Fruit fly (Drosophila melanogaster) whole organism, embryonic: ENCODE measurements around the gene Ak3.

Source experiments
- Atf-2 ChIP-seq: fragments of 200-800 bp; sonication (Bioruptor generic); optimal IDR thresholded peaks from 2 replicates; lab custom pipeline; 2016; ENCODE audit warnings: missing biosample characterization, missing genetic modification characterization
- CG10209 ChIP-seq: fragments of 200-800 bp; sonication (Bioruptor generic); optimal IDR thresholded peaks from 3 replicates; lab custom pipeline; 2017; ENCODE audit warnings: missing biosample characterization, mild to moderate bottlenecking, missing genetic modification characterization, missing genetic modification reagents
- CG10431 ChIP-seq: fragments of 200-800 bp; sonication (Bioruptor generic); optimal IDR thresholded peaks from 3 replicates; lab custom pipeline; 2018; ENCODE audit warnings: missing biosample characterization, mild to moderate bottlenecking, missing genetic modification characterization
- CG10565 ChIP-seq: fragments of 200-800 bp; sonication (Bioruptor generic); optimal IDR thresholded peaks from 3 replicates; lab custom pipeline; 2016; ENCODE audit warnings: missing biosample characterization, mild to moderate bottlenecking, missing genetic modification characterization
- CG12071 ChIP-seq: fragments of 200-800 bp; sonication (Bioruptor generic); optimal IDR thresholded peaks from 3 replicates; lab custom pipeline; 2018; ENCODE audit warnings: missing biosample characterization, mild to moderate bottlenecking, missing genetic modification characterization
- CG12155 ChIP-seq: fragments of 200-800 bp; sonication (Bioruptor generic); optimal IDR thresholded peaks from 3 replicates; lab custom pipeline; 2016; ENCODE audit warnings: missing biosample characterization, missing genetic modification characterization
- CG12659 ChIP-seq: fragments of 200-800 bp; sonication (Bioruptor generic); optimal IDR thresholded peaks from 3 replicates; lab custom pipeline; 2017; ENCODE audit warnings: mild to moderate bottlenecking, missing biosample characterization, missing genetic modification reagents, missing genetic modification characterization
- CG14050 ChIP-seq: fragments of 200-800 bp; sonication (Bioruptor generic); IDR thresholded peaks from 3 replicates; pipeline ENCODE4 v1.3.6; 2022; ENCODE audit warnings: missing biosample characterization, missing genetic modification characterization
- CG14441 ChIP-seq: fragments of 200-800 bp; sonication (Bioruptor generic); IDR thresholded peaks from 2 replicates; pipeline ENCODE4 v1.3.6; 2022; ENCODE audit warnings: missing biosample characterization, missing genetic modification characterization
- CG17829 ChIP-seq: fragments of 200-800 bp; optimal IDR thresholded peaks from 2 replicates; lab custom pipeline; 2019; ENCODE audit warnings: missing biosample characterization, mild to moderate bottlenecking, missing genetic modification characterization, moderate library complexity
- CG18262 ChIP-seq: fragments of 200-800 bp; optimal IDR thresholded peaks from 3 replicates; lab custom pipeline; 2019; ENCODE audit warnings: missing biosample characterization, mild to moderate bottlenecking, missing genetic modification characterization, moderate library complexity
- CG18599 ChIP-seq: fragments of 200-800 bp; sonication (Bioruptor generic); optimal IDR thresholded peaks from 3 replicates; lab custom pipeline; 2017; ENCODE audit warnings: missing biosample characterization, missing genetic modification characterization, mild to moderate bottlenecking, moderate library complexity, missing genetic modification reagents
- CG2129 ChIP-seq: fragments of 200-800 bp; sonication (Bioruptor generic); IDR thresholded peaks from 2 replicates; pipeline ENCODE4 v1.3.6; 2022; ENCODE audit warnings: missing biosample characterization, missing genetic modification characterization; ENCODE audit not compliant: partially characterized antibody
- CG31365 ChIP-seq: fragments of 200-800 bp; sonication (Bioruptor generic); optimal IDR thresholded peaks from 2 replicates; lab custom pipeline; 2018; ENCODE audit warnings: missing biosample characterization, mild to moderate bottlenecking, missing genetic modification characterization
- CG31441 ChIP-seq: fragments of 200-800 bp; sonication (Bioruptor generic); IDR thresholded peaks from 2 replicates; pipeline ENCODE4 v1.3.6; 2022; ENCODE audit warnings: missing biosample characterization, missing genetic modification characterization
- CG4854 ChIP-seq: fragments of 200-800 bp; sonication (Bioruptor generic); optimal IDR thresholded peaks from 2 replicates; lab custom pipeline; 2016; ENCODE audit warnings: missing biosample characterization, missing genetic modification characterization, inconsistent platforms
- CG6683 ChIP-seq: fragments of 200-800 bp; sonication (Bioruptor generic); optimal IDR thresholded peaks from 2 replicates; lab custom pipeline; 2017; ENCODE audit warnings: missing biosample characterization, mild to moderate bottlenecking, missing genetic modification characterization, missing genetic modification reagents
- CG7271 ChIP-seq: fragments of 200-800 bp; sonication (Bioruptor generic); optimal IDR thresholded peaks from 2 replicates; lab custom pipeline; 2018; ENCODE audit warnings: missing biosample characterization, mild to moderate bottlenecking, missing genetic modification characterization, moderate library complexity
- CG7963 ChIP-seq: fragments of 200-800 bp; sonication (Bioruptor generic); IDR thresholded peaks from 3 replicates; pipeline ENCODE4 v1.3.6; 2022; ENCODE audit warnings: missing biosample characterization, missing genetic modification characterization; ENCODE audit not compliant: partially characterized antibody
- CG9609 ChIP-seq: fragments of 200-800 bp; sonication (Bioruptor generic); optimal IDR thresholded peaks from 3 replicates; lab custom pipeline; 2016; ENCODE audit warnings: missing biosample characterization, missing genetic modification characterization
- CG9817 ChIP-seq: fragments of 200-800 bp; sonication (Bioruptor generic); optimal IDR thresholded peaks from 2 replicates; lab custom pipeline; 2018; ENCODE audit warnings: missing biosample characterization, mild to moderate bottlenecking, missing genetic modification characterization, moderate library complexity
- CoRest ChIP-seq: fragments of 200-800 bp; sonication (Bioruptor generic); optimal IDR thresholded peaks from 3 replicates; lab custom pipeline; 2018; ENCODE audit warnings: missing biosample characterization, mild to moderate bottlenecking, missing genetic modification characterization, moderate library complexity
- CrebB ChIP-seq: fragments of 200-800 bp; sonication (Bioruptor generic); optimal IDR thresholded peaks from 3 replicates; lab custom pipeline; 2018; ENCODE audit warnings: missing biosample characterization, mild to moderate bottlenecking, missing genetic modification characterization
- D19A ChIP-seq: fragments of 200-800 bp; optimal IDR thresholded peaks from 3 replicates; lab custom pipeline; 2019; ENCODE audit warnings: missing biosample characterization, mild to moderate bottlenecking, missing genetic modification characterization, moderate library complexity
- Dp ChIP-seq: fragments of 200-800 bp; sonication (Bioruptor generic); optimal IDR thresholded peaks from 2 replicates; lab custom pipeline; 2018; ENCODE audit warnings: missing biosample characterization, mild to moderate bottlenecking, missing genetic modification characterization, moderate library complexity
- Fer1 ChIP-seq: fragments of 200-800 bp; sonication (Bioruptor generic); optimal IDR thresholded peaks from 2 replicates; lab custom pipeline; 2017; ENCODE audit warnings: missing biosample characterization, mild to moderate bottlenecking, missing genetic modification characterization
- Fer3 ChIP-seq: fragments of 200-800 bp; sonication (Bioruptor generic); optimal IDR thresholded peaks from 2 replicates; lab custom pipeline; 2018; ENCODE audit warnings: missing biosample characterization, mild to moderate bottlenecking, missing genetic modification characterization, moderate library complexity
- Lpt ChIP-seq: fragments of >200 bp; optimal IDR thresholded peaks from 2 replicates; lab custom pipeline; 2018; ENCODE audit warnings: missing biosample characterization, missing genetic modification characterization
- Nf-YC ChIP-seq: fragments of 200-800 bp; optimal IDR thresholded peaks from 3 replicates; lab custom pipeline; 2019; ENCODE audit warnings: missing biosample characterization, mild to moderate bottlenecking, missing genetic modification characterization, moderate library complexity
- Scr ChIP-seq: fragments of 200-800 bp; sonication (Bioruptor generic); IDR thresholded peaks from 2 replicates; pipeline ENCODE4 v1.3.6; 2022; ENCODE audit warnings: missing biosample characterization, missing genetic modification characterization; ENCODE audit not compliant: partially characterized antibody
- Sox102F ChIP-seq: fragments of 200-800 bp; sonication (Bioruptor generic); optimal IDR thresholded peaks from 2 replicates; lab custom pipeline; 2018; ENCODE audit warnings: missing biosample characterization, mild to moderate bottlenecking, missing genetic modification characterization, moderate library complexity
- TFAM ChIP-seq: fragments of 200-800 bp; sonication (Bioruptor generic); optimal IDR thresholded peaks from 2 replicates; lab custom pipeline; 2017; ENCODE audit warnings: missing biosample characterization, missing genetic modification characterization, inconsistent platforms
- amos ChIP-seq: fragments of 200-800 bp; sonication (Bioruptor generic); IDR thresholded peaks from 2 replicates; pipeline ENCODE4 v1.3.6; 2022; ENCODE audit warnings: missing biosample characterization, missing genetic modification characterization; ENCODE audit not compliant: partially characterized antibody
- ara ChIP-seq: fragments of 200-800 bp; sonication (Bioruptor generic); IDR thresholded peaks from 2 replicates; pipeline ENCODE4 v1.3.6; 2022; ENCODE audit warnings: missing biosample characterization, missing genetic modification characterization
- bbx ChIP-seq: fragments of 200-800 bp; sonication (Bioruptor generic); IDR thresholded peaks from 2 replicates; pipeline ENCODE4 v1.3.6; 2022; ENCODE audit warnings: missing biosample characterization, missing genetic modification characterization; ENCODE audit not compliant: partially characterized antibody
- bowl ChIP-seq: fragments of 200-800 bp; sonication (Bioruptor generic); IDR thresholded peaks from 2 replicates; pipeline ENCODE4 v1.3.6; 2022; ENCODE audit warnings: missing biosample characterization, missing genetic modification characterization
- cas ChIP-seq: fragments of 200-800 bp; sonication (Bioruptor generic); IDR thresholded peaks from 2 replicates; pipeline ENCODE4 v1.3.6; 2022; ENCODE audit warnings: missing biosample characterization, missing genetic modification characterization
- corto ChIP-seq: fragments of 200-800 bp; sonication (Bioruptor generic); optimal IDR thresholded peaks from 2 replicates; lab custom pipeline; 2016; ENCODE audit warnings: missing biosample characterization, mild to moderate bottlenecking, missing genetic modification characterization, moderate library complexity
- crp ChIP-seq, 2 experiments: fragments of 200-800 bp; sonication (Bioruptor generic); optimal IDR thresholded peaks; 2 replicates in 1 of 2; 3 replicates in 1 of 2; lab custom pipeline; 2017; ENCODE audit warnings: missing biosample characterization in 2 of 2, missing genetic modification characterization in 2 of 2, mild to moderate bottlenecking in 1 of 2, moderate library complexity in 1 of 2
- gcm2 ChIP-seq: fragments of 200-800 bp; sonication (Bioruptor generic); optimal IDR thresholded peaks from 2 replicates; lab custom pipeline; 2016; ENCODE audit warnings: missing biosample characterization, missing genetic modification characterization
- gfzf ChIP-seq: fragments of 200-800 bp; sonication (Bioruptor generic); optimal IDR thresholded peaks from 2 replicates; lab custom pipeline; 2016; ENCODE audit warnings: missing biosample characterization, mild to moderate bottlenecking, missing genetic modification characterization, moderate library complexity
- hbn ChIP-seq: fragments of 200-800 bp; sonication (Bioruptor generic); IDR thresholded peaks from 2 replicates; pipeline ENCODE4 v1.3.6; 2022; ENCODE audit warnings: missing biosample characterization, missing genetic modification characterization; ENCODE audit not compliant: partially characterized antibody
- nerfin-1 ChIP-seq: fragments of 200-800 bp; sonication (Bioruptor generic); optimal IDR thresholded peaks from 3 replicates; lab custom pipeline; 2019; ENCODE audit warnings: missing biosample characterization, mild to moderate bottlenecking, missing genetic modification characterization, moderate library complexity
- org-1 ChIP-seq: fragments of 200-800 bp; sonication (Bioruptor generic); optimal IDR thresholded peaks from 2 replicates; lab custom pipeline; 2017; ENCODE audit warnings: missing biosample characterization, missing genetic modification characterization
- otp ChIP-seq: fragments of 200-800 bp; sonication (Bioruptor generic); IDR thresholded peaks from 3 replicates; pipeline ENCODE4, ENCODE4 v1.3.6; 2022; ENCODE audit warnings: missing biosample characterization, missing genetic modification characterization
- sima ChIP-seq: fragments of 200-800 bp; sonication (Bioruptor generic); optimal IDR thresholded peaks from 2 replicates; lab custom pipeline; 2016; ENCODE audit warnings: missing biosample characterization, missing genetic modification characterization
- sqz ChIP-seq: fragments of 200-800 bp; sonication (Bioruptor generic); optimal IDR thresholded peaks from 3 replicates; lab custom pipeline; 2018; ENCODE audit warnings: missing biosample characterization, mild to moderate bottlenecking, missing genetic modification characterization
- tx ChIP-seq: fragments of 200-800 bp; sonication (Bioruptor generic); optimal IDR thresholded peaks from 2 replicates; lab custom pipeline; 2016; ENCODE audit warnings: missing biosample characterization, missing genetic modification characterization
- vfl ChIP-seq: fragments of 200-800 bp; sonication (Bioruptor generic); optimal IDR thresholded peaks from 2 replicates; lab custom pipeline; 2016; ENCODE audit warnings: missing biosample characterization, missing genetic modification characterization
- vvl ChIP-seq: fragments of 200-800 bp; sonication (Bioruptor generic); IDR thresholded peaks from 2 replicates; pipeline ENCODE4 v1.3.6; 2022; ENCODE audit warnings: missing biosample characterization, missing genetic modification characterization

Ak3 gene

DNA sequence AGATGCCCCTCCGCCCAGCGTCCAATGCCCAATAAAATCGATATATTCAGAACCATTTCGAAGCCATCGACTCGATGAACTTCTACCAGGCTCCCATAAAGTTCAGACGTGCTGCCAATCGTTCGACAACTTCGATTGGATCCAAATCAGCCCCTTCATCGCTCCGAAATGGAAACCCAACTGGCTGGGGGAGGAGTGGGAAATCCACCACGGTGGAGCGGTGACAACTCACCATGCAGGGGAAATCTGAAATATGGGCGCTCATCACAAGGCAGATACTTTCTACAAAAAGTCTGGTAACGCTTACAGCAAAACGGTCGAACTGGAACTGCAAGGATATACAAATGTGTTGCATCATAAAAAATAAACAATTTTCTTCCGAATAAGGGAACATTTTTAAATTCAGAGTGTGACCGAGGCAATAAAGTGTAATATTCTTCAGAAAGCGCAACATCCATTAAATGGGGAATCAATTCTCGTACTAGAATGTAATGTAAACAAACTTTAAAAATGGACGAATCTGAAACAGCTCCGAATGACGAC, 37.1 kb downstream of the Ak3 start, which contains the start of gene CG4565 (continued):
- TF ChIP-seq sqz (GFP tag; lab: Kevin White, UChicago), result no peak
- no peak for TF ChIP-seq CG7963 (GFP tag; lab: Robert Waterston, UW)
- TF ChIP-seq CG31365 (tag; lab: Kevin White, UChicago), result no peak
- peak; percentile 42 for TF ChIP-seq Fer1 (GFP tag; lab: Kevin White, UChicago)
- peak; percentile 68 for TF ChIP-seq gfzf (GFP tag; lab: Kevin White, UChicago)
- no peak for TF ChIP-seq hbn (GFP tag; lab: Robert Waterston, UW)
- no peak for TF ChIP-seq CG10209 (GFP tag; lab: Kevin White, UChicago)
- TF ChIP-seq Lpt (GFP tag; lab: Kevin White, UChicago), result no peak
- TF ChIP-seq Scr, result peak; percentile 42; the same call in 1 of the 2 replicates
- TF ChIP-seq CG14441, result no peak
- no peak for TF ChIP-seq CG9817 (tag; lab: Kevin White, UChicago)
- no peak for TF ChIP-seq Atf-2 (GFP tag; lab: Kevin White, UChicago)
- TF ChIP-seq ara, result no peak
- TF ChIP-seq tx (GFP tag; lab: Kevin White, UChicago), result no peak
- no peak for TF ChIP-seq CG7271 (tag; lab: Kevin White, UChicago)
- no peak for TF ChIP-seq sima
- no peak for TF ChIP-seq CG31441 (GFP tag; lab: Robert Waterston, UW)
- TF ChIP-seq CG18599 (GFP tag; lab: Kevin White, UChicago), result no peak
- TF ChIP-seq CG6683, result no peak
- TF ChIP-seq CG12155 (GFP tag; lab: Kevin White, UChicago), result no peak
- TF ChIP-seq CrebB (tag; lab: Kevin White, UChicago), result peak; percentile 1
- no peak for TF ChIP-seq CG10431 (GFP tag; lab: Kevin White, UChicago)
- no peak for TF ChIP-seq CG18262 (tag; lab: Kevin White, UChicago)
- TF ChIP-seq otp (GFP tag; lab: Robert Waterston, UW), result no peak
- peak; percentile 10 for TF ChIP-seq CoRest (tag; lab: Kevin White, UChicago)
- TF ChIP-seq CG12659 (GFP tag; lab: Kevin White, UChicago), result no peak
- no peak for TF ChIP-seq Fer3 (tag; lab: Kevin White, UChicago)
- TF ChIP-seq Sox102F, result no peak
- peak in 1 of 2 experiments; percentile 60 for TF ChIP-seq crp (GFP tag; optimal IDR thresholded peaks at IDR 0.05; lab: Kevin White, UChicago)
- TF ChIP-seq D19A (tag; lab: Kevin White, UChicago), result no peak
- TF ChIP-seq CG17829, result peak; percentile 8
- no peak for TF ChIP-seq corto
- TF ChIP-seq cas (GFP tag; lab: Robert Waterston, UW), result no peak
- TF ChIP-seq CG4854, result no peak
- no peak for TF ChIP-seq amos
- TF ChIP-seq CG14050 (GFP tag; lab: Robert Waterston, UW), result no peak
- TF ChIP-seq TFAM, result no peak
- TF ChIP-seq org-1, result no peak
- TF ChIP-seq CG10565 (GFP tag; lab: Kevin White, UChicago), result no peak
- no peak for TF ChIP-seq CG12071 (GFP tag; lab: Kevin White, UChicago)
- TF ChIP-seq Dp (GFP tag; lab: Kevin White, UChicago), result peak; percentile 57
- peak; percentile 53 for TF ChIP-seq bbx (GFP tag; lab: Robert Waterston, UW)
- no peak for TF ChIP-seq vfl
- TF ChIP-seq vvl (GFP tag; lab: Robert Waterston, UW), result peak; percentile 22; the same call in 1 of the 2 replicates
- TF ChIP-seq Nf-YC (tag; lab: Kevin White, UChicago), result peak; percentile 87
- TF ChIP-seq CG9609 (GFP tag; lab: Kevin White, UChicago), result no peak
- no peak for TF ChIP-seq CG2129 (GFP tag; lab: Robert Waterston, UW)
- TF ChIP-seq gcm2 (GFP tag; lab: Kevin White, UChicago), result no peak
- TF ChIP-seq bowl (GFP tag; lab: Robert Waterston, UW), result no peak
- TF ChIP-seq nerfin-1 (tag; lab: Kevin White, UChicago), result peak; percentile 32
